Worm (Caenorhabditis elegans) whole organism, early embryonic: ENCODE results near the gene Y54G2A.32.

Source experiments
- ama-1 ChIP-seq: fragments of 150-350 bp; optimal IDR thresholded peaks from 2 replicates; lab custom pipeline; 2014
- ceh-13 ChIP-seq: fragments of 200-800 bp; sonication (Bioruptor generic); optimal IDR thresholded peaks from 2 replicates; lab custom pipeline; 2018; ENCODE audit warnings: mild to moderate bottlenecking, missing genetic modification characterization, missing compliant biosample characterization
- ets-7 ChIP-seq: sonication (generic microtip); optimal IDR thresholded peaks from 2 replicates; lab custom pipeline; 2016; ENCODE audit warnings: missing genotype, missing genetic modification characterization, missing compliant biosample characterization
- flt-1 ChIP-seq: fragments of 200-800 bp; sonication (Bioruptor generic); IDR thresholded peaks from 2 replicates; pipeline ENCODE4 v1.3.6; 2022; ENCODE audit warnings: missing genetic modification characterization, missing compliant biosample characterization
- hmbx-1 ChIP-seq: sonication (generic microtip); optimal IDR thresholded peaks from 2 replicates; lab custom pipeline; 2016; ENCODE audit warnings: mild to moderate bottlenecking, missing genetic modification characterization, missing compliant biosample characterization
- tbx-11 ChIP-seq: fragments of 200-800 bp; sonication (Bioruptor generic); IDR thresholded peaks from 2 replicates; pipeline ENCODE4 v1.3.6; 2022; ENCODE audit warnings: missing genetic modification characterization, missing compliant biosample characterization
- tra-4 ChIP-seq: sonication (generic microtip); optimal IDR thresholded peaks from 2 replicates; lab custom pipeline; 2017; ENCODE audit warnings: missing genetic modification characterization, missing compliant biosample characterization

DNA sequence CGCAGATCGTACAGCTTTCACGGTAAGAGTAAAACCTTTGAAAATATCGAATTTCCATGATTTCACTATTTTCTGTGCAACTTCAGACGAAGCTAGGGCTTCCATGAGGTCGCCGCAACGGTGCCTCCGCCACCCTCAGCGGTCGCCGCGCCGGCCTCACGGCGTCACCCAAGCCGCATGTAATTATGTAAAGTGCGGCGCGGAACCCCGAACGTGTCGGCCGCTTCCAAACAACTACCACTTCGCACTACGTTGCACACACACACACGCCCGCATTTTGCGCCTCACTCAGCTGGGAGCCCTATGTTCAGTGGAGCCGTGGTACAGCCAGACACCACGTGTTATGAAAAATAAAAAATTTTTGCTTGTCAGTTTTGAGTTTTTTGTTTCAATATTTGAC, 13.3 kb downstream of the Y54G2A.32 start:
- no peak for TF ChIP-seq ama-1 (lab: Kevin White, UChicago)
- no peak for TF ChIP-seq tbx-11 (GFP tag; lab: Robert Waterston, UW)
- no peak for TF ChIP-seq tra-4
- TF ChIP-seq flt-1 (GFP tag; lab: Robert Waterston, UW) = no peak
- no peak for TF ChIP-seq ceh-13 (GFP tag; lab: Kevin White, UChicago)
- TF ChIP-seq ets-7 (tag; lab: Kevin White, UChicago) = no peak
- no peak for TF ChIP-seq hmbx-1 (tag; lab: Kevin White, UChicago)
